Fruit fly (Drosophila melanogaster) whole organism, embryonic: ENCODE data around the gene Taf10.

Source experiments
- Bteb2 ChIP-seq: fragments of 200-800 bp; sonication (Bioruptor generic); optimal IDR thresholded peaks from 2 replicates; lab custom pipeline; 2016; ENCODE audit warnings: missing biosample characterization, missing genetic modification characterization
- C15 ChIP-seq: fragments of 200-800 bp; sonication (Bioruptor generic); IDR thresholded peaks from 3 replicates; pipeline ENCODE4 v1.3.6; 2022; ENCODE audit warnings: missing biosample characterization, missing genetic modification characterization
- CG10209 ChIP-seq: fragments of 200-800 bp; sonication (Bioruptor generic); optimal IDR thresholded peaks from 3 replicates; lab custom pipeline; 2017; ENCODE audit warnings: missing biosample characterization, mild to moderate bottlenecking, missing genetic modification characterization, missing genetic modification reagents
- CG10267 ChIP-seq: fragments of 200-800 bp; sonication (Bioruptor generic); optimal IDR thresholded peaks from 2 replicates; lab custom pipeline; 2018; ENCODE audit warnings: missing biosample characterization, mild to moderate bottlenecking, missing genetic modification characterization, moderate library complexity
- CG11093 ChIP-seq: fragments of 200-800 bp; sonication (Bioruptor generic); IDR thresholded peaks from 3 replicates; pipeline ENCODE4 v1.3.6; 2022; ENCODE audit warnings: missing biosample characterization, missing genetic modification characterization
- CG11398 ChIP-seq: fragments of 200-800 bp; sonication (Bioruptor generic); optimal IDR thresholded peaks from 2 replicates; lab custom pipeline; 2016; ENCODE audit warnings: missing biosample characterization, missing genetic modification characterization
- CG11504 ChIP-seq: fragments of 200-800 bp; sonication (Bioruptor generic); optimal IDR thresholded peaks from 3 replicates; lab custom pipeline; 2019; ENCODE audit warnings: missing biosample characterization, mild to moderate bottlenecking, missing genetic modification characterization, moderate library complexity
- CG12769 ChIP-seq: fragments of 200-800 bp; sonication (Bioruptor generic); optimal IDR thresholded peaks from 2 replicates; lab custom pipeline; 2019; ENCODE audit warnings: missing biosample characterization, mild to moderate bottlenecking, missing genetic modification characterization, moderate library complexity
- CG15514 ChIP-seq: fragments of 200-800 bp; sonication (Bioruptor generic); optimal IDR thresholded peaks from 3 replicates; lab custom pipeline; 2017; ENCODE audit warnings: missing biosample characterization, missing genetic modification characterization, mild to moderate bottlenecking, moderate library complexity, missing genetic modification reagents
- CG17186 ChIP-seq: fragments of 200-800 bp; sonication (Bioruptor generic); optimal IDR thresholded peaks from 3 replicates; lab custom pipeline; 2017; ENCODE audit warnings: missing biosample characterization, missing genetic modification reagents, missing genetic modification characterization
- CG17568 ChIP-seq: fragments of 200-800 bp; sonication (Bioruptor generic); optimal IDR thresholded peaks from 2 replicates; lab custom pipeline; 2018; ENCODE audit warnings: missing biosample characterization, mild to moderate bottlenecking, missing genetic modification characterization, moderate library complexity
- CG17829 ChIP-seq: fragments of 200-800 bp; optimal IDR thresholded peaks from 2 replicates; lab custom pipeline; 2019; ENCODE audit warnings: missing biosample characterization, mild to moderate bottlenecking, missing genetic modification characterization, moderate library complexity
- CG1792 ChIP-seq: fragments of 200-800 bp; sonication (Bioruptor generic); optimal IDR thresholded peaks from 2 replicates; lab custom pipeline; 2016; ENCODE audit warnings: missing biosample characterization, missing genetic modification characterization
- CG18011 ChIP-seq: fragments of 200-800 bp; sonication (Bioruptor generic); optimal IDR thresholded peaks from 2 replicates; lab custom pipeline; 2017; ENCODE audit warnings: missing biosample characterization, missing genetic modification characterization, mild to moderate bottlenecking, moderate library complexity, missing genotype
- CG2199 ChIP-seq: fragments of 200-800 bp; sonication (Bioruptor generic); IDR thresholded peaks from 3 replicates; pipeline ENCODE4 v1.3.6; 2022; ENCODE audit warnings: missing biosample characterization, missing genetic modification characterization
- CG5180 ChIP-seq: fragments of 200-800 bp; sonication (Bioruptor generic); optimal IDR thresholded peaks from 3 replicates; lab custom pipeline; 2017; ENCODE audit warnings: missing biosample characterization, missing genetic modification characterization, mild to moderate bottlenecking, moderate library complexity, missing genetic modification reagents
- CG7839 ChIP-seq: fragments of 200-800 bp; sonication (Bioruptor generic); optimal IDR thresholded peaks from 3 replicates; lab custom pipeline; 2018; ENCODE audit warnings: missing biosample characterization, mild to moderate bottlenecking, missing genetic modification characterization, moderate library complexity
- CG8359 ChIP-seq: fragments of 200-800 bp; sonication (Bioruptor generic); optimal IDR thresholded peaks from 2 replicates; lab custom pipeline; 2017; ENCODE audit warnings: missing biosample characterization, mild to moderate bottlenecking, missing genetic modification characterization, borderline replicate concordance
- CG8944 ChIP-seq: fragments of 200-800 bp; sonication (Bioruptor generic); optimal IDR thresholded peaks from 3 replicates; lab custom pipeline; 2016; ENCODE audit warnings: missing biosample characterization, missing genetic modification characterization
- CkIIα-i1 ChIP-seq: fragments of 200-800 bp; sonication (Bioruptor generic); IDR thresholded peaks from 2 replicates; pipeline ENCODE4 v1.3.6; 2022; ENCODE audit warnings: missing biosample characterization, missing genetic modification characterization
- Eip74EF ChIP-seq, 2 experiments: fragments of 200-800 bp in 1 of 2; fragments of >200 bp in 1 of 2; sonication (Bioruptor generic) in 1 of 2; optimal IDR thresholded peaks; 2 replicates each; lab custom pipeline; 2017 to 2019; ENCODE audit warnings: missing biosample characterization in 2 of 2, missing genetic modification characterization in 2 of 2, mild to moderate bottlenecking in 1 of 2, moderate library complexity in 1 of 2
- HLH3B ChIP-seq: fragments of 200-800 bp; sonication (Bioruptor generic); IDR thresholded peaks from 2 replicates; pipeline ENCODE4 v1.3.6; 2022; ENCODE audit warnings: missing biosample characterization, missing genetic modification characterization
- HLH54F ChIP-seq: fragments of 200-800 bp; sonication (Bioruptor generic); optimal IDR thresholded peaks from 3 replicates; lab custom pipeline; 2016; ENCODE audit warnings: missing biosample characterization, missing genetic modification characterization
- Hand ChIP-seq: fragments of 200-800 bp; sonication (Bioruptor generic); optimal IDR thresholded peaks from 2 replicates; lab custom pipeline; 2017; ENCODE audit warnings: mild to moderate bottlenecking, missing biosample characterization, missing genetic modification reagents, missing genetic modification characterization
- Hr78 ChIP-seq, 2 experiments: fragments of 200-800 bp in 1 of 2; fragments of >200 bp in 1 of 2; sonication (Bioruptor generic) in 1 of 2; optimal IDR thresholded peaks; 2 replicates each; lab custom pipeline; 2017 to 2019; ENCODE audit warnings: missing biosample characterization in 2 of 2, missing genetic modification characterization in 2 of 2, mild to moderate bottlenecking in 1 of 2, moderate library complexity in 1 of 2
- Med ChIP-seq: fragments of 200-800 bp; sonication (Bioruptor generic); peaks from one replicate; lab custom pipeline; 2016; ENCODE audit warnings: missing biosample characterization, missing genetic modification characterization, mild to moderate bottlenecking, inconsistent platforms, moderate library complexity
- PHDP ChIP-seq: fragments of 200-800 bp; sonication (Bioruptor generic); optimal IDR thresholded peaks from 3 replicates; lab custom pipeline; 2018; ENCODE audit warnings: missing biosample characterization, mild to moderate bottlenecking, missing genetic modification characterization, moderate library complexity
- Stat92E ChIP-seq, 3 experiments: fragments of >200 bp in 2 of 3; fragments of 200-800 bp in 1 of 3; sonication (Bioruptor generic) in 1 of 3; optimal IDR thresholded peaks; 2 replicates each; lab custom pipeline; 2017 to 2019; ENCODE audit warnings: missing biosample characterization in 3 of 3, missing genetic modification characterization in 3 of 3, mild to moderate bottlenecking in 1 of 3, moderate library complexity in 1 of 3
- Taf1 ChIP-seq: fragments of 200-800 bp; sonication (Bioruptor generic); IDR thresholded peaks from 2 replicates; pipeline ENCODE4 v1.3.6; 2022; ENCODE audit warnings: missing biosample characterization, missing genetic modification characterization
- ara ChIP-seq: fragments of 200-800 bp; sonication (Bioruptor generic); IDR thresholded peaks from 2 replicates; pipeline ENCODE4 v1.3.6; 2022; ENCODE audit warnings: missing biosample characterization, missing genetic modification characterization
- cato ChIP-seq: fragments of 200-800 bp; sonication (Bioruptor generic); optimal IDR thresholded peaks from 2 replicates; lab custom pipeline; 2016; ENCODE audit warnings: missing biosample characterization, missing genetic modification characterization, borderline replicate concordance
- cg ChIP-seq: fragments of 200-800 bp; sonication (Bioruptor generic); optimal IDR thresholded peaks from 3 replicates; lab custom pipeline; 2019; ENCODE audit warnings: missing biosample characterization, mild to moderate bottlenecking, missing genetic modification characterization, moderate library complexity
- ci ChIP-seq: fragments of 200-800 bp; sonication (Bioruptor generic); IDR thresholded peaks from 3 replicates; pipeline ENCODE4 v1.3.6; 2022; ENCODE audit warnings: missing biosample characterization, missing genetic modification characterization
- crc ChIP-seq: fragments of 200-800 bp; sonication (Bioruptor generic); optimal IDR thresholded peaks from 2 replicates; lab custom pipeline; 2016; ENCODE audit warnings: missing biosample characterization, missing genetic modification characterization
- croc ChIP-seq: fragments of 200-800 bp; sonication (Bioruptor generic); conservative IDR thresholded peaks from 3 replicates; pipeline ENCODE4 v1.3.6; 2022; ENCODE audit warnings: missing biosample characterization, missing genetic modification characterization
- da ChIP-seq: fragments of 200-800 bp; sonication (Bioruptor generic); optimal IDR thresholded peaks from 2 replicates; lab custom pipeline; 2016; ENCODE audit warnings: missing biosample characterization, missing genetic modification characterization
- dmrt11E ChIP-seq: fragments of 200-800 bp; sonication (Bioruptor generic); optimal IDR thresholded peaks from 3 replicates; lab custom pipeline; 2018; ENCODE audit warnings: missing biosample characterization, mild to moderate bottlenecking, missing genetic modification characterization, moderate library complexity
- fd3F ChIP-seq: fragments of 200-800 bp; sonication (Bioruptor generic); optimal IDR thresholded peaks from 2 replicates; lab custom pipeline; 2018; ENCODE audit warnings: missing biosample characterization, mild to moderate bottlenecking, missing genetic modification characterization, moderate library complexity
- grau ChIP-seq: fragments of 200-800 bp; optimal IDR thresholded peaks from 3 replicates; lab custom pipeline; 2019; ENCODE audit warnings: missing biosample characterization, mild to moderate bottlenecking, missing genetic modification characterization, moderate library complexity
- nerfin-2 ChIP-seq: fragments of 200-800 bp; sonication (Bioruptor generic); IDR thresholded peaks from 2 replicates; pipeline ENCODE4 v1.3.6; 2022; ENCODE audit warnings: missing biosample characterization, missing genetic modification characterization; ENCODE audit not compliant: partially characterized antibody
- pho ChIP-seq: fragments of 200-800 bp; sonication (Bioruptor generic); optimal IDR thresholded peaks from 2 replicates; lab custom pipeline; 2016; ENCODE audit warnings: missing biosample characterization, missing genetic modification characterization
- ranshi ChIP-seq: fragments of 200-800 bp; sonication (Bioruptor generic); IDR thresholded peaks from 2 replicates; pipeline ENCODE4 v1.3.6; 2022; ENCODE audit warnings: missing biosample characterization, missing genetic modification characterization
- sens-2 ChIP-seq: fragments of 200-800 bp; sonication (Bioruptor generic); IDR thresholded peaks from 2 replicates; pipeline ENCODE4 v1.3.6; 2022; ENCODE audit warnings: missing biosample characterization, missing genetic modification characterization
- sqz ChIP-seq: fragments of 200-800 bp; sonication (Bioruptor generic); optimal IDR thresholded peaks from 3 replicates; lab custom pipeline; 2018; ENCODE audit warnings: missing biosample characterization, mild to moderate bottlenecking, missing genetic modification characterization
- tup ChIP-seq: fragments of 200-800 bp; sonication (Bioruptor generic); optimal IDR thresholded peaks from 2 replicates; lab custom pipeline; 2016; ENCODE audit warnings: missing biosample characterization, mild to moderate bottlenecking, missing genetic modification characterization, moderate library complexity

Gene Taf10

dm6 chr2L:2751904-2752459 is 15.7 kb upstream of the Taf10 start, which contains the start of gene Bacc (continued):
- no peak for TF ChIP-seq CkIIα-i1 (GFP tag; lab: Robert Waterston, UW)
- TF ChIP-seq ara (GFP tag; lab: Robert Waterston, UW): no peak
- peak; percentile 93 for TF ChIP-seq CG10209
- TF ChIP-seq dmrt11E (tag; lab: Kevin White, UChicago): peak; percentile 64
- peak; percentile 53 for TF ChIP-seq cg (GFP tag; lab: Kevin White, UChicago)
- no peak for TF ChIP-seq sens-2 (GFP tag; lab: Robert Waterston, UW)
- peak; percentile 88 for TF ChIP-seq pho (GFP tag; lab: Kevin White, UChicago)
- TF ChIP-seq CG7839: peak; percentile 86
- peak; percentile 86 for TF ChIP-seq Bteb2 (GFP tag; lab: Kevin White, UChicago)
- peak; percentile 63 for TF ChIP-seq CG10267 (tag; lab: Kevin White, UChicago)
- TF ChIP-seq, all 482 proteins: peak for 281

dm6 chr2L:2752460-2753411 is 15.0 kb upstream of the Taf10 start, which contains the start of gene Pgk:
Pgk (minus strand) TSS chr2L:2753068.
- peak; percentile 75 for TF ChIP-seq Hand (GFP tag; lab: Kevin White, UChicago)
- TF ChIP-seq CG1792 (GFP tag; lab: Kevin White, UChicago): no peak
- no peak for TF ChIP-seq C15 (GFP tag; lab: Robert Waterston, UW)
- no peak for TF ChIP-seq croc (GFP tag; lab: Robert Waterston, UW)
- TF ChIP-seq ci (GFP tag; lab: Robert Waterston, UW): no peak
- TF ChIP-seq CG15514: peak; percentile 20
- TF ChIP-seq CG8359: no peak
- peak; percentile 42 for TF ChIP-seq grau (tag; lab: Kevin White, UChicago)
- peak; percentile 17 for TF ChIP-seq CG8944 (GFP tag; lab: Kevin White, UChicago)
- TF ChIP-seq crc (GFP tag; lab: Kevin White, UChicago): no peak
- TF ChIP-seq CG11504 (tag; lab: Kevin White, UChicago): peak; percentile 88
- peak; percentile 69 for TF ChIP-seq CG5180 (GFP tag; lab: Kevin White, UChicago)
- peak in 1 of 3 experiments; percentile 5 for TF ChIP-seq Stat92E (GFP tag; optimal IDR thresholded peaks at IDR 0.05; lab: Kevin White, UChicago)
- TF ChIP-seq fd3F (GFP tag; lab: Kevin White, UChicago): no peak
- peak; percentile 40 for TF ChIP-seq CG11398
- peak; percentile 54 for TF ChIP-seq PHDP (tag; lab: Kevin White, UChicago)
- TF ChIP-seq Eip74EF (GFP tag; optimal IDR thresholded peaks at IDR 0.05; lab: Kevin White, UChicago): peak; percentile 17 to 88
- no peak for TF ChIP-seq nerfin-2 (GFP tag; lab: Robert Waterston, UW)
- TF ChIP-seq da (GFP tag; lab: Kevin White, UChicago): no peak
- TF ChIP-seq CG17568 (GFP tag; lab: Kevin White, UChicago): peak; percentile 80
- no peak for TF ChIP-seq ranshi
- no peak for TF ChIP-seq CG2199 (GFP tag; lab: Robert Waterston, UW)
- peak; percentile 88 for TF ChIP-seq Med (GFP tag; lab: Kevin White, UChicago)
- TF ChIP-seq sqz (GFP tag; lab: Kevin White, UChicago): peak; percentile 75
- peak; percentile 83 for TF ChIP-seq CG12769
- peak; percentile 4 for TF ChIP-seq CG17829 (tag; lab: Kevin White, UChicago)
- no peak for TF ChIP-seq Hr78 (GFP tag; optimal IDR thresholded peaks at IDR 0.05; lab: Kevin White, UChicago)
- no peak for TF ChIP-seq cato (GFP tag; lab: Kevin White, UChicago)
- no peak for TF ChIP-seq HLH3B
- TF ChIP-seq tup (GFP tag; lab: Kevin White, UChicago): peak; percentile 34
- no peak for TF ChIP-seq Taf1 (GFP tag; lab: Robert Waterston, UW)
- peak; percentile 1 for TF ChIP-seq HLH54F (GFP tag; lab: Kevin White, UChicago)
- no peak for TF ChIP-seq CG18011 (GFP tag; lab: Kevin White, UChicago)
- no peak for TF ChIP-seq CG11093 (GFP tag; lab: Robert Waterston, UW)
- TF ChIP-seq CG17186 (GFP tag; lab: Kevin White, UChicago): peak; percentile 93
